Fruit fly (Drosophila melanogaster) whole organism, embryonic: Measurements from ENCODE around the gene SP555.

ENCODE experiments used
- Awh ChIP-seq: fragments of 200-800 bp; sonication (Bioruptor generic); IDR thresholded peaks from 2 replicates; pipeline ENCODE4, ENCODE4 v1.3.6; 2022; ENCODE audit warnings: missing biosample characterization, missing genetic modification characterization
- Blimp-1 ChIP-seq: fragments of 200-800 bp; sonication (Bioruptor generic); optimal IDR thresholded peaks from 3 replicates; lab custom pipeline; 2018; ENCODE audit warnings: missing biosample characterization, missing genetic modification characterization, mild to moderate bottlenecking, moderate library complexity, missing genetic modification reagents
- CG1024 ChIP-seq: fragments of 200-800 bp; sonication (Bioruptor generic); IDR thresholded peaks from 2 replicates; pipeline ENCODE4 v1.3.6; 2022; ENCODE audit warnings: missing biosample characterization, missing genetic modification characterization
- CG10543 ChIP-seq: fragments of 200-800 bp; sonication (Bioruptor generic); optimal IDR thresholded peaks from 3 replicates; lab custom pipeline; 2017; ENCODE audit warnings: missing biosample characterization, mild to moderate bottlenecking, missing genetic modification characterization, moderate library complexity
- CG11696 ChIP-seq: fragments of 200-800 bp; sonication (Bioruptor generic); IDR thresholded peaks from 2 replicates; pipeline ENCODE4 v1.3.6; 2022; ENCODE audit warnings: missing biosample characterization, missing genetic modification characterization
- CG11723 ChIP-seq: fragments of 200-800 bp; sonication (Bioruptor generic); optimal IDR thresholded peaks from 2 replicates; lab custom pipeline; 2017; ENCODE audit warnings: missing biosample characterization, mild to moderate bottlenecking, missing genetic modification characterization
- CG12155 ChIP-seq: fragments of 200-800 bp; sonication (Bioruptor generic); optimal IDR thresholded peaks from 3 replicates; lab custom pipeline; 2016; ENCODE audit warnings: missing biosample characterization, missing genetic modification characterization
- CG13123 ChIP-seq: fragments of 200-800 bp; sonication (Bioruptor generic); optimal IDR thresholded peaks from 2 replicates; lab custom pipeline; 2016; ENCODE audit warnings: missing biosample characterization, missing genetic modification characterization
- CG15514 ChIP-seq: fragments of 200-800 bp; sonication (Bioruptor generic); optimal IDR thresholded peaks from 3 replicates; lab custom pipeline; 2017; ENCODE audit warnings: missing biosample characterization, missing genetic modification characterization, mild to moderate bottlenecking, moderate library complexity, missing genetic modification reagents
- CG15696 ChIP-seq: fragments of 200-800 bp; sonication (Bioruptor generic); optimal IDR thresholded peaks from 2 replicates; lab custom pipeline; 2019; ENCODE audit warnings: missing biosample characterization, mild to moderate bottlenecking, missing genetic modification characterization, moderate library complexity
- CG2199 ChIP-seq: fragments of 200-800 bp; sonication (Bioruptor generic); IDR thresholded peaks from 3 replicates; pipeline ENCODE4 v1.3.6; 2022; ENCODE audit warnings: missing biosample characterization, missing genetic modification characterization
- CG32532 ChIP-seq: fragments of 200-800 bp; sonication (Bioruptor generic); IDR thresholded peaks from 2 replicates; pipeline ENCODE4 v1.3.6; 2022; ENCODE audit warnings: missing biosample characterization, missing genetic modification characterization
- CG33213 ChIP-seq: fragments of 200-800 bp; sonication (Bioruptor generic); optimal IDR thresholded peaks from 3 replicates; lab custom pipeline; 2016; ENCODE audit warnings: missing biosample characterization, missing genetic modification characterization
- CG34422 ChIP-seq: fragments of 200-800 bp; sonication (Bioruptor generic); IDR thresholded peaks from 3 replicates; pipeline ENCODE4 v1.3.6; 2022; ENCODE audit warnings: missing biosample characterization, missing genetic modification characterization
- CG4617 ChIP-seq: fragments of 200-800 bp; sonication (Bioruptor generic); optimal IDR thresholded peaks from 3 replicates; lab custom pipeline; 2016; ENCODE audit warnings: missing biosample characterization, missing genetic modification characterization, borderline replicate concordance
- CG4707 ChIP-seq: fragments of 200-800 bp; sonication (Bioruptor generic); optimal IDR thresholded peaks from 2 replicates; lab custom pipeline; 2018; ENCODE audit warnings: missing biosample characterization, mild to moderate bottlenecking, missing genetic modification characterization, moderate library complexity
- CG4820 ChIP-seq: fragments of 200-800 bp; sonication (Bioruptor generic); optimal IDR thresholded peaks from 3 replicates; lab custom pipeline; 2016; ENCODE audit warnings: missing biosample characterization, missing genetic modification characterization
- CG5180 ChIP-seq: fragments of 200-800 bp; sonication (Bioruptor generic); optimal IDR thresholded peaks from 3 replicates; lab custom pipeline; 2017; ENCODE audit warnings: missing biosample characterization, missing genetic modification characterization, mild to moderate bottlenecking, moderate library complexity, missing genetic modification reagents
- CG7839 ChIP-seq: fragments of 200-800 bp; sonication (Bioruptor generic); optimal IDR thresholded peaks from 3 replicates; lab custom pipeline; 2018; ENCODE audit warnings: missing biosample characterization, mild to moderate bottlenecking, missing genetic modification characterization, moderate library complexity
- CG8359 ChIP-seq: fragments of 200-800 bp; sonication (Bioruptor generic); optimal IDR thresholded peaks from 2 replicates; lab custom pipeline; 2017; ENCODE audit warnings: missing biosample characterization, mild to moderate bottlenecking, missing genetic modification characterization, borderline replicate concordance
- E2f1 ChIP-seq: fragments of 200-800 bp; sonication (Bioruptor generic); IDR thresholded peaks from 2 replicates; pipeline ENCODE4 v1.3.6; 2022; ENCODE audit warnings: missing biosample characterization, missing genetic modification characterization
- E2f2 ChIP-seq: fragments of 200-800 bp; sonication (Bioruptor generic); IDR thresholded peaks from 2 replicates; pipeline ENCODE4 v1.3.6; 2022; ENCODE audit warnings: missing biosample characterization, missing genetic modification characterization
- Fer3 ChIP-seq: fragments of 200-800 bp; sonication (Bioruptor generic); optimal IDR thresholded peaks from 2 replicates; lab custom pipeline; 2018; ENCODE audit warnings: missing biosample characterization, mild to moderate bottlenecking, missing genetic modification characterization, moderate library complexity
- HHEX ChIP-seq: fragments of 200-800 bp; sonication (Bioruptor generic); optimal IDR thresholded peaks from 3 replicates; lab custom pipeline; 2017; ENCODE audit warnings: missing biosample characterization, mild to moderate bottlenecking, missing genetic modification characterization, missing genetic modification reagents
- NfI ChIP-seq: fragments of 200-800 bp; sonication (Bioruptor generic); optimal IDR thresholded peaks from 3 replicates; lab custom pipeline; 2018; ENCODE audit warnings: missing biosample characterization, mild to moderate bottlenecking, missing genetic modification characterization, moderate library complexity
- Scr ChIP-seq: fragments of 200-800 bp; sonication (Bioruptor generic); IDR thresholded peaks from 2 replicates; pipeline ENCODE4 v1.3.6; 2022; ENCODE audit warnings: missing biosample characterization, missing genetic modification characterization; ENCODE audit not compliant: partially characterized antibody
- Sry-δ ChIP-seq: fragments of 200-800 bp; sonication (Bioruptor generic); optimal IDR thresholded peaks from 2 replicates; lab custom pipeline; 2016; ENCODE audit warnings: missing biosample characterization, missing genetic modification characterization
- Usf ChIP-seq: fragments of 200-800 bp; sonication (Bioruptor generic); optimal IDR thresholded peaks from 2 replicates; lab custom pipeline; 2017; ENCODE audit warnings: missing genotype, missing biosample characterization, missing genetic modification characterization
- ap ChIP-seq: fragments of 200-800 bp; sonication (Bioruptor generic); IDR thresholded peaks from 2 replicates; pipeline ENCODE4 v1.3.6; 2022; ENCODE audit warnings: missing biosample characterization, missing genetic modification characterization
- chif ChIP-seq, 2 experiments: fragments of 200-800 bp; sonication (Bioruptor generic); optimal IDR thresholded peaks; 3 replicates each; lab custom pipeline; 2016; ENCODE audit warnings: missing biosample characterization in 2 of 2, missing genetic modification characterization in 2 of 2
- dm ChIP-seq: fragments of 200-800 bp; sonication (Bioruptor generic); optimal IDR thresholded peaks from 3 replicates; lab custom pipeline; 2016; ENCODE audit warnings: missing biosample characterization, missing genetic modification characterization
- dmrt99B ChIP-seq: fragments of 200-800 bp; sonication (Bioruptor generic); optimal IDR thresholded peaks from 2 replicates; lab custom pipeline; 2018; ENCODE audit warnings: missing biosample characterization, mild to moderate bottlenecking, missing genetic modification characterization, moderate library complexity
- eyg ChIP-seq: fragments of 200-800 bp; sonication (Bioruptor generic); optimal IDR thresholded peaks from 3 replicates; lab custom pipeline; 2016; ENCODE audit warnings: missing biosample characterization, missing genetic modification characterization
- fd102C ChIP-seq: fragments of 200-800 bp; sonication (Bioruptor generic); optimal IDR thresholded peaks from 2 replicates; lab custom pipeline; 2018; ENCODE audit warnings: missing biosample characterization, mild to moderate bottlenecking, missing genetic modification characterization, moderate library complexity
- ind ChIP-seq: fragments of 200-800 bp; sonication (Bioruptor generic); optimal IDR thresholded peaks from 3 replicates; lab custom pipeline; 2016; ENCODE audit warnings: missing biosample characterization, missing genetic modification characterization
- kni ChIP-seq: fragments of 200-800 bp; sonication (Bioruptor generic); optimal IDR thresholded peaks from 3 replicates; lab custom pipeline; 2017; ENCODE audit warnings: mild to moderate bottlenecking, missing biosample characterization, missing genetic modification reagents, missing genetic modification characterization
- luna ChIP-seq: fragments of 200-800 bp; sonication (Bioruptor generic); optimal IDR thresholded peaks from 2 replicates; lab custom pipeline; 2016; ENCODE audit warnings: missing biosample characterization, missing genetic modification characterization
- oc ChIP-seq: fragments of 200-800 bp; sonication (Bioruptor generic); optimal IDR thresholded peaks from 2 replicates; lab custom pipeline; 2018; ENCODE audit warnings: missing biosample characterization, mild to moderate bottlenecking, missing genetic modification characterization, moderate library complexity
- otp ChIP-seq: fragments of 200-800 bp; sonication (Bioruptor generic); IDR thresholded peaks from 3 replicates; pipeline ENCODE4, ENCODE4 v1.3.6; 2022; ENCODE audit warnings: missing biosample characterization, missing genetic modification characterization
- pan ChIP-seq, 4 experiments: fragments of >200 bp in 3 of 4; fragments of 200-800 bp in 1 of 4; sonication (Bioruptor generic) in 1 of 4; optimal IDR thresholded peaks in 3 of 4; IDR thresholded peaks in 1 of 4; 2 replicates each; pipeline versions ENCODE4 v1.3.6 to Lab custom; 2017 to 2022; ENCODE audit warnings: missing biosample characterization in 2 of 4, missing genetic modification characterization in 2 of 4, mixed read lengths in 1 of 4
- pzg ChIP-seq: fragments of 200-800 bp; sonication (Bioruptor generic); optimal IDR thresholded peaks from 3 replicates; lab custom pipeline; 2018; ENCODE audit warnings: missing biosample characterization, mild to moderate bottlenecking, missing genetic modification characterization, moderate library complexity
- ro ChIP-seq: fragments of 200-800 bp; sonication (Bioruptor generic); IDR thresholded peaks from 2 replicates; pipeline ENCODE4 v1.3.6; 2022; ENCODE audit warnings: missing biosample characterization, missing genetic modification characterization
- schlank ChIP-seq: fragments of 200-800 bp; sonication (Bioruptor generic); optimal IDR thresholded peaks from 2 replicates; lab custom pipeline; 2018; ENCODE audit warnings: missing biosample characterization, mild to moderate bottlenecking, missing genetic modification characterization
- shn ChIP-seq: fragments of 200-800 bp; sonication (Bioruptor generic); optimal IDR thresholded peaks from 3 replicates; lab custom pipeline; 2016; ENCODE audit warnings: missing biosample characterization, missing genetic modification characterization
- stc ChIP-seq: fragments of 200-800 bp; sonication (Bioruptor generic); IDR thresholded peaks from 2 replicates; pipeline ENCODE4 v1.3.6; 2022; ENCODE audit warnings: missing biosample characterization, missing genetic modification characterization
- tio ChIP-seq: fragments of 200-800 bp; sonication (Bioruptor generic); optimal IDR thresholded peaks from 2 replicates; lab custom pipeline; 2017; ENCODE audit warnings: missing biosample characterization, missing genetic modification characterization, inconsistent platforms
- toy ChIP-seq: fragments of 200-800 bp; sonication (Bioruptor generic); IDR thresholded peaks from 2 replicates; pipeline ENCODE4 v1.3.6; 2022; ENCODE audit warnings: missing biosample characterization, missing genetic modification characterization
- zf30C ChIP-seq: fragments of 200-800 bp; sonication (Bioruptor generic); optimal IDR thresholded peaks from 3 replicates; lab custom pipeline; 2018; ENCODE audit warnings: missing biosample characterization, mild to moderate bottlenecking, missing genetic modification characterization
- zfh1 ChIP-seq: fragments of 200-800 bp; sonication (Bioruptor generic); IDR thresholded peaks from 3 replicates; pipeline ENCODE4 v1.3.6; 2022; ENCODE audit warnings: missing biosample characterization, missing genetic modification characterization

The SP555 gene

DNA sequence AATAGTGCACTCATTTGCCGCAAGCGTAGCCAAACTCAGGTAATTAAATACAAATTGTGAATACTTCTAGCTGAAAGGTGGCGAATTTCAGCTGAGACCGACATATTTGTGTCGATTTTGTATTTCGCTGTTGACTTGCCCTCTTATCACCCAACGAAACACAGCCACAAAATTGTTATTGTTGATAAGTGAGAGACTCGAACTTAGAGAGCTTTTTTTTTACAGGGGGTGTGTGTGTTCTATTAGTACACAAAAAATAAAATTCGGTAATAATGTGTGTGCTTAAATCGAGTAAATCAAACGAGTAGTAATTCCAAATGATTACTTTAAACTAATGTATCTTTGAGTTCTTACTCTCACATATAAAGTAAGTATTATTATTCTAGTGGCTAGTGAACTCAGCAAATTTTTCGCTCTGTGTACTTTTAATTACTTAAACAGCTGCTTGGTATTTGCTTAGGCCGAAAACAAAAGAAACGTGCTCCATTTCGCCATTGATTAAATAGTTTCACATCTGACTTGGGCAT, 23.5 kb downstream of the SP555 start (continued):
- no peak for TF ChIP-seq pan (optimal IDR thresholded peaks at IDR 0.05; lab: Kevin White, UChicago)
- peak in 1 of 2 experiments; percentile 65 for TF ChIP-seq pan (GFP tag; optimal IDR thresholded peaks at IDR 0.05 in 1 of 2, IDR thresholded peaks at IDR 0.05 in 1 of 2)
- TF ChIP-seq ap (GFP tag; lab: Robert Waterston, UW) = peak; percentile 63
- peak; percentile 10 for TF ChIP-seq CG5180
- peak; percentile 67 for TF ChIP-seq Fer3 (tag; lab: Kevin White, UChicago)
- TF ChIP-seq CG4820 = peak; percentile 15
- TF ChIP-seq schlank (tag; lab: Kevin White, UChicago) = peak; percentile 69
- peak; percentile 82 for TF ChIP-seq otp (GFP tag; lab: Robert Waterston, UW)
- no peak for TF ChIP-seq Usf (GFP tag; lab: Kevin White, UChicago)
- peak; percentile 28 for TF ChIP-seq CG33213 (GFP tag; lab: Kevin White, UChicago)
- no peak for TF ChIP-seq CG34422 (GFP tag; lab: Robert Waterston, UW)
- TF ChIP-seq shn (GFP tag; lab: Kevin White, UChicago) = peak; percentile 5
- TF ChIP-seq CG15696 (tag; lab: Kevin White, UChicago) = no peak
- peak; percentile 73 for TF ChIP-seq Awh (GFP tag; lab: Robert Waterston, UW)
- peak; percentile 0 for TF ChIP-seq kni (GFP tag; lab: Kevin White, UChicago)
- no peak for TF ChIP-seq ro (GFP tag; lab: Robert Waterston, UW)
- TF ChIP-seq ind (GFP tag; lab: Kevin White, UChicago) = peak; percentile 8
- TF ChIP-seq stc (GFP tag; lab: Robert Waterston, UW) = peak; percentile 65
- no peak for TF ChIP-seq dm
- TF ChIP-seq Scr (GFP tag; lab: Robert Waterston, UW) = no peak
- peak; percentile 34 for TF ChIP-seq luna (GFP tag; lab: Kevin White, UChicago)
- TF ChIP-seq E2f2 (GFP tag; lab: Robert Waterston, UW) = peak; percentile 47; the same call in 1 of the 2 replicates
- peak; percentile 80 for TF ChIP-seq CG7839 (tag; lab: Kevin White, UChicago)
- peak; percentile 45; the same call in 1 of the 2 replicates for TF ChIP-seq E2f1 (GFP tag; lab: Robert Waterston, UW)
- peak; percentile 51 for TF ChIP-seq eyg (GFP tag; lab: Kevin White, UChicago)
- peak; percentile 40 for TF ChIP-seq NfI (GFP tag; lab: Kevin White, UChicago)
- TF ChIP-seq CG10543 = peak; percentile 73
- TF ChIP-seq CG8359 (GFP tag; lab: Kevin White, UChicago) = peak; percentile 15
- TF ChIP-seq toy (GFP tag; lab: Robert Waterston, UW) = no peak
- TF ChIP-seq tio (GFP tag; lab: Kevin White, UChicago) = peak; percentile 46
- peak; percentile 70 for TF ChIP-seq CG32532 (GFP tag; lab: Robert Waterston, UW)
- peak; percentile 33 for TF ChIP-seq oc (tag; lab: Kevin White, UChicago)
- TF ChIP-seq fd102C = no peak
- peak; percentile 32; the same call in 1 of the 2 replicates for TF ChIP-seq CG11696 (GFP tag; lab: Robert Waterston, UW)
- peak; percentile 43 for TF ChIP-seq CG13123
- peak; percentile 76 for TF ChIP-seq HHEX (GFP tag; lab: Kevin White, UChicago)
- TF ChIP-seq CG4617 (GFP tag; lab: Kevin White, UChicago) = no peak
- TF ChIP-seq CG2199 (GFP tag; lab: Robert Waterston, UW) = no peak
- peak; percentile 22 to 71 for TF ChIP-seq chif (GFP tag; optimal IDR thresholded peaks at IDR 0.05; lab: Kevin White, UChicago)
- peak; percentile 51; the same call in 1 of the 3 replicates for TF ChIP-seq zfh1 (GFP tag; lab: Robert Waterston, UW)
- no peak for TF ChIP-seq pzg (GFP tag; lab: Kevin White, UChicago)
- peak; percentile 87 for TF ChIP-seq dmrt99B
- peak; percentile 27 for TF ChIP-seq Sry-δ (GFP tag; lab: Kevin White, UChicago)
- TF ChIP-seq CG11723 (GFP tag; lab: Kevin White, UChicago) = no peak
- no peak for TF ChIP-seq CG4707 (GFP tag; lab: Kevin White, UChicago)
- peak; percentile 70 for TF ChIP-seq zf30C
- TF ChIP-seq CG15514 (GFP tag; lab: Kevin White, UChicago) = peak; percentile 76
- TF ChIP-seq CG12155 = peak; percentile 42
- TF ChIP-seq CG1024 (GFP tag; lab: Robert Waterston, UW) = peak; percentile 41; the same call in 1 of the 2 replicates
- TF ChIP-seq Blimp-1 (GFP tag; lab: Kevin White, UChicago) = peak; percentile 64
